Worm (Caenorhabditis elegans) whole organism, L1 larva: ENCODE results near the gene ZK1307.4.

Source experiments
- C16A3.4 ChIP-seq: fragments of 150-350 bp; optimal IDR thresholded peaks from 2 replicates; lab custom pipeline; 2014; ENCODE audit warnings: missing biosample characterization, missing genetic modification characterization
- Y116A8C.19 ChIP-seq: sonication (generic microtip); optimal IDR thresholded peaks from 2 replicates; lab custom pipeline; 2016; ENCODE audit warnings: missing compliant biosample characterization, missing genetic modification characterization, borderline replicate concordance
- alr-1 ChIP-seq: fragments of 200-800 bp; sonication (Bioruptor generic); optimal IDR thresholded peaks from 2 replicates; lab custom pipeline; 2018; ENCODE audit warnings: borderline replicate concordance, mild to moderate bottlenecking, missing genetic modification characterization, missing compliant biosample characterization
- aly-2 ChIP-seq: fragments of 150-350 bp; optimal IDR thresholded peaks from 2 replicates; lab custom pipeline; 2014; ENCODE audit warnings: missing biosample characterization, missing genetic modification characterization
- ama-1 ChIP-seq: fragments of 150-350 bp; optimal IDR thresholded peaks from 2 replicates; lab custom pipeline; 2014
- blmp-1 ChIP-seq: fragments of 150-350 bp; optimal IDR thresholded peaks from 2 replicates; lab custom pipeline; 2014; ENCODE audit warnings: missing biosample characterization, missing genetic modification characterization
- ceh-63 ChIP-seq: fragments of 200-800 bp; sonication (Bioruptor generic); optimal IDR thresholded peaks from 2 replicates; lab custom pipeline; 2018; ENCODE audit warnings: mild to moderate bottlenecking, missing genetic modification characterization, missing compliant biosample characterization
- ceh-90 ChIP-seq: sonication (generic microtip); optimal IDR thresholded peaks from 2 replicates; lab custom pipeline; 2016; ENCODE audit warnings: missing genetic modification characterization, missing compliant biosample characterization
- dpl-1 ChIP-seq, 3 experiments: fragments of 150-350 bp in 2 of 3; sonication (generic microtip) in 1 of 3; optimal IDR thresholded peaks; 2 replicates each; lab custom pipeline; 2014 to 2017; ENCODE audit warnings: missing biosample characterization in 3 of 3, missing genetic modification characterization in 3 of 3, missing genetic modification reagents in 3 of 3
- dsc-1 ChIP-seq: sonication (generic microtip); optimal IDR thresholded peaks from 2 replicates; lab custom pipeline; 2016; ENCODE audit warnings: mild to moderate bottlenecking, missing genetic modification characterization, missing compliant biosample characterization
- efl-1 ChIP-seq, 4 experiments: fragments of 150-350 bp; optimal IDR thresholded peaks in 3 of 4; peaks in 1 of 4; 1 replicate in 1 of 4; 2 replicates in 3 of 4; lab custom pipeline; 2014; ENCODE audit warnings: missing biosample characterization in 2 of 4, missing genetic modification characterization in 2 of 4, missing genetic modification reagents in 2 of 4
- efl-3 ChIP-seq: fragments of 200-800 bp; sonication (Bioruptor generic); optimal IDR thresholded peaks from 2 replicates; lab custom pipeline; 2018; ENCODE audit warnings: mild to moderate bottlenecking, missing genetic modification characterization, missing compliant biosample characterization
- egl-13 ChIP-seq: sonication (generic microtip); optimal IDR thresholded peaks from 2 replicates; lab custom pipeline; 2016; ENCODE audit warnings: missing genotype, missing genetic modification reagents, missing genetic modification characterization, missing compliant biosample characterization
- elt-3 ChIP-seq, 6 experiments: fragments of 150-350 bp in 1 of 6; sonication (generic microtip); optimal IDR thresholded peaks; 2 replicates each; lab custom pipeline; 2017 to 2018; ENCODE audit warnings: missing biosample characterization in 6 of 6, missing genetic modification characterization in 6 of 6, inconsistent platforms in 1 of 6
- fkh-8 ChIP-seq: sonication (generic microtip); optimal IDR thresholded peaks from 2 replicates; lab custom pipeline; 2016; ENCODE audit warnings: mild to moderate bottlenecking, missing genetic modification characterization, missing compliant biosample characterization
- fos-1 ChIP-seq: fragments of 150-350 bp; optimal IDR thresholded peaks from 2 replicates; lab custom pipeline; 2014; ENCODE audit warnings: missing biosample characterization, missing genetic modification characterization
- hlh-17 ChIP-seq: fragments of 200-800 bp; sonication (Bioruptor generic); optimal IDR thresholded peaks from 2 replicates; lab custom pipeline; 2018; ENCODE audit warnings: missing genetic modification characterization, mild to moderate bottlenecking, missing compliant biosample characterization, moderate library complexity, borderline replicate concordance
- hlh-4 ChIP-seq: sonication (generic microtip); optimal IDR thresholded peaks from 2 replicates; lab custom pipeline; 2016; ENCODE audit warnings: mild to moderate bottlenecking, missing genetic modification characterization, missing compliant biosample characterization
- jun-1 ChIP-seq: fragments of 150-350 bp; optimal IDR thresholded peaks from 2 replicates; lab custom pipeline; 2014; ENCODE audit warnings: missing biosample characterization, missing genetic modification reagents, missing genetic modification characterization
- lin-14 ChIP-seq: fragments of 200-800 bp; sonication (Bioruptor generic); optimal IDR thresholded peaks from 2 replicates; lab custom pipeline; 2018; ENCODE audit warnings: mild to moderate bottlenecking, missing genetic modification characterization, moderate library complexity, missing compliant biosample characterization
- lin-15B ChIP-seq: fragments of 150-350 bp; sonication (generic microtip); optimal IDR thresholded peaks from 3 replicates; lab custom pipeline; 2014; ENCODE audit warnings: missing biosample characterization, missing genetic modification characterization
- lin-35 ChIP-seq, 2 experiments: fragments of 150-350 bp; optimal IDR thresholded peaks; 2 replicates each; lab custom pipeline; 2014; ENCODE audit warnings: missing biosample characterization in 2 of 2, missing genetic modification characterization in 2 of 2, missing genetic modification reagents in 2 of 2
- lsy-2 ChIP-seq, 2 experiments: fragments of 150-350 bp; optimal IDR thresholded peaks; 2 replicates each; lab custom pipeline; 2014; ENCODE audit warnings: missing biosample characterization in 2 of 2, missing genetic modification characterization in 2 of 2
- mdl-1 ChIP-seq, 2 experiments: fragments of 150-350 bp; optimal IDR thresholded peaks; 2 replicates each; lab custom pipeline; 2014 to 2017; ENCODE audit warnings: missing biosample characterization in 2 of 2, missing genetic modification characterization in 2 of 2, inconsistent platforms in 1 of 2
- mef-2 ChIP-seq: fragments of 150-350 bp; optimal IDR thresholded peaks from 2 replicates; lab custom pipeline; 2014; ENCODE audit warnings: missing biosample characterization, missing genetic modification characterization
- mep-1 ChIP-seq: fragments of 150-350 bp; optimal IDR thresholded peaks from 2 replicates; lab custom pipeline; 2014; ENCODE audit warnings: missing biosample characterization, missing genetic modification characterization
- nhr-12 ChIP-seq: sonication (generic microtip); optimal IDR thresholded peaks from 2 replicates; lab custom pipeline; 2017; ENCODE audit warnings: missing biosample characterization, missing genetic modification characterization
- nhr-19 ChIP-seq: fragments of 200-800 bp; sonication (Bioruptor generic); conservative IDR thresholded peaks from 2 replicates; pipeline ENCODE4 v1.3.6; 2022; ENCODE audit warnings: missing genetic modification characterization, missing compliant biosample characterization
- nhr-20 ChIP-seq: sonication (generic microtip); optimal IDR thresholded peaks from 2 replicates; lab custom pipeline; 2016; ENCODE audit warnings: mild to moderate bottlenecking, missing genetic modification characterization, missing compliant biosample characterization
- nhr-28 ChIP-seq: fragments of 150-350 bp; optimal IDR thresholded peaks from 2 replicates; lab custom pipeline; 2014; ENCODE audit warnings: missing biosample characterization, missing genetic modification characterization
- nhr-71 ChIP-seq: sonication (generic microtip); optimal IDR thresholded peaks from 2 replicates; lab custom pipeline; 2016; ENCODE audit warnings: mild to moderate bottlenecking, missing genetic modification characterization, moderate library complexity, missing compliant biosample characterization
- nhr-77 ChIP-seq: fragments of 150-350 bp; optimal IDR thresholded peaks from 2 replicates; lab custom pipeline; 2014; ENCODE audit warnings: missing biosample characterization, missing genetic modification characterization
- pag-3 ChIP-seq: sonication (generic microtip); optimal IDR thresholded peaks from 2 replicates; lab custom pipeline; 2017; ENCODE audit warnings: missing genetic modification characterization, mild to moderate bottlenecking, missing compliant biosample characterization, antibody characterized with exemption, borderline replicate concordance; ENCODE audit not compliant: insufficient read depth
- rnt-1 ChIP-seq: sonication (generic microtip); optimal IDR thresholded peaks from 2 replicates; lab custom pipeline; 2016; ENCODE audit warnings: mild to moderate bottlenecking, missing genetic modification characterization, moderate library complexity, missing compliant biosample characterization
- snu-23 ChIP-seq: sonication (generic microtip); optimal IDR thresholded peaks from 2 replicates; lab custom pipeline; 2016; ENCODE audit warnings: missing genetic modification characterization, missing compliant biosample characterization
- swsn-7 ChIP-seq: sonication (generic microtip); optimal IDR thresholded peaks from 2 replicates; lab custom pipeline; 2016; ENCODE audit warnings: missing genetic modification characterization, missing compliant biosample characterization
- tbx-2 ChIP-seq: sonication (generic microtip); optimal IDR thresholded peaks from 2 replicates; lab custom pipeline; 2016; ENCODE audit warnings: missing genetic modification characterization, missing compliant biosample characterization
- unc-130 ChIP-seq: fragments of 150-350 bp; optimal IDR thresholded peaks from 2 replicates; lab custom pipeline; 2017; ENCODE audit warnings: missing biosample characterization, missing genetic modification characterization, inconsistent platforms
- unc-62 ChIP-seq: fragments of 150-350 bp; optimal IDR thresholded peaks from 2 replicates; lab custom pipeline; 2014; ENCODE audit warnings: missing biosample characterization, missing genetic modification reagents, missing genetic modification characterization
- vab-15 ChIP-seq: sonication (generic microtip); optimal IDR thresholded peaks from 2 replicates; lab custom pipeline; 2017; ENCODE audit warnings: missing genotype, mild to moderate bottlenecking, missing genetic modification characterization, missing compliant biosample characterization
- xbp-1 ChIP-seq: sonication (generic microtip); optimal IDR thresholded peaks from 2 replicates; lab custom pipeline; 2016; ENCODE audit warnings: missing genetic modification characterization, missing compliant biosample characterization
- zag-1 ChIP-seq: fragments of 150-350 bp; optimal IDR thresholded peaks from 2 replicates; lab custom pipeline; 2014; ENCODE audit warnings: missing biosample characterization, missing genetic modification characterization
- zip-4 ChIP-seq: fragments of 200-800 bp; sonication (Bioruptor generic); optimal IDR thresholded peaks from 2 replicates; lab custom pipeline; 2018; ENCODE audit warnings: mild to moderate bottlenecking, missing genetic modification characterization, moderate library complexity, missing compliant biosample characterization

Gene ZK1307.4

DNA sequence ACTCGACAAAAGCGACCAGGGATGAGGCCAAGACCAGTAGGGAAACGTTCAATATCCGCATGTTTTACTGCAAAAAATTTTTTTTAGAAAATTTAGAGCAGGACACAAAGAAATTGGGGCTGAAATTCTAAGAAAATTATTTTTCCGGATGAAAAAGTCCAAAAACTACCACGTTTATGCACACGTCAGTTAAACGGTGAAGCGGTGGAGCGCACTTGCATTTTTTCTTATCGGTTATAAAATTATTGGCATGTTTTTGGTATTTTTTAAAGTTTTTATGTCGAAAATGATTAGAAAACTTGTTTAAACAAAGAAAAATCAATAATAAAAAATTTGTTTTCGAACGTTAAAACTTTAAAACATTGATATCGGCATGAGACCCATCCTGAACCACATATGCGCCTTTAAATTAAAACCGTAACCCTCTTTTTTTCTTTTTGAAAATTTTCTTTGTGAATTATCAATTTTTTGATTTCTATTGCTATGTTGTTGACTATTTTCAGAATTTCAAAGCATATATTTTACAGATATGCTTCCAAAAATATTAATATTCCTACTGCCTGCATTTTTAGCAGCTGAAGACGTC is 27.4 kb downstream of the ZK1307.4 start, which contains the start of the genes dnj-20 and ZK1307.8:
TSS of gene dnj-20 (minus strand) at position 67 of the 586 bp plus-strand sequence.
TSS of gene ZK1307.8 (plus strand) at position 504 of the 586 bp plus-strand sequence.
- TF ChIP-seq nhr-20 = peak; percentile 3
- peak; percentile 22 for TF ChIP-seq blmp-1 (tag; lab: Kevin White, UChicago)
- TF ChIP-seq lin-14 = peak; percentile 19
- TF ChIP-seq dpl-1 (GFP tag; optimal IDR thresholded peaks at IDR 0.05; lab: Kevin White, UChicago) = peak in 2 of 3 experiments; percentile 10 to 39
- peak; percentile 6 for TF ChIP-seq nhr-71 (tag; lab: Kevin White, UChicago)
- TF ChIP-seq xbp-1 (tag; lab: Kevin White, UChicago) = peak; percentile 98
- peak; percentile 27 for TF ChIP-seq C16A3.4 (tag; lab: Kevin White, UChicago)
- peak in 1 of 6 experiments; percentile 33 for TF ChIP-seq elt-3 (tag; optimal IDR thresholded peaks at IDR 0.05; lab: Kevin White, UChicago)
- no peak for TF ChIP-seq fkh-8 (tag; lab: Kevin White, UChicago)
- TF ChIP-seq mep-1 (tag; lab: Kevin White, UChicago) = peak; percentile 22
- peak; percentile 14 to 46 for TF ChIP-seq lsy-2 (tag; optimal IDR thresholded peaks at IDR 0.05; lab: Kevin White, UChicago)
- no peak for TF ChIP-seq aly-2 (tag; lab: Kevin White, UChicago)
- peak in 1 of 2 experiments; percentile 25 for TF ChIP-seq lin-35 (GFP tag; optimal IDR thresholded peaks at IDR 0.05; lab: Kevin White, UChicago)
- no peak for TF ChIP-seq snu-23 (GFP tag; lab: Kevin White, UChicago)
- TF ChIP-seq hlh-17 = no peak
- TF ChIP-seq zip-4 = no peak
- TF ChIP-seq efl-1 (optimal IDR thresholded peaks at IDR 0.05; lab: Kevin White, UChicago) = peak in 1 of 2 experiments; percentile 26
- peak; percentile 9 to 12 for TF ChIP-seq efl-1 (GFP tag; optimal IDR thresholded peaks at IDR 0.05 in 1 of 2; lab: Kevin White, UChicago)

- TF ChIP-seq lin-35 (GFP tag; optimal IDR thresholded peaks at IDR 0.05; lab: Kevin White, UChicago) (peak in 1 of 2 experiments; percentile 40), efl-3 (no peak), mdl-1 (tag; optimal IDR thresholded peaks at IDR 0.05; lab: Kevin White, UChicago) (peak in 1 of 2 experiments; percentile 74), lin-14 (peak; percentile 39), nhr-20 (peak; percentile 9), nhr-71 (tag; lab: Kevin White, UChicago) (peak; percentile 44), blmp-1 (tag; lab: Kevin White, UChicago) (peak; percentile 23), efl-1 (optimal IDR thresholded peaks at IDR 0.05; lab: Kevin White, UChicago) (no peak), efl-1 (GFP tag; optimal IDR thresholded peaks at IDR 0.05 in 1 of 2; lab: Kevin White, UChicago) (peak in 1 of 2 experiments; percentile 94), Y116A8C.19 (no peak), mep-1 (tag; lab: Kevin White, UChicago) (no peak)
These were observed 29.7 kb downstream of the ZK1307.4 start for ce11 chrII:9621913-9622348.

ce11 chrII:9621121-9621520 is 30.5 kb downstream of the ZK1307.4 start:
- TF ChIP-seq ceh-90 = no peak
- peak; percentile 19 to 55 for TF ChIP-seq lsy-2 (tag; optimal IDR thresholded peaks at IDR 0.05; lab: Kevin White, UChicago)
- TF ChIP-seq efl-3 = no peak
- TF ChIP-seq ceh-63 (GFP tag; lab: Kevin White, UChicago) = no peak
- no peak for TF ChIP-seq mef-2 (tag; lab: Kevin White, UChicago)
- peak; percentile 35 for TF ChIP-seq nhr-77 (tag; lab: Kevin White, UChicago)
- no peak for TF ChIP-seq fos-1 (tag; lab: Kevin White, UChicago)
- TF ChIP-seq lin-35 (GFP tag; optimal IDR thresholded peaks at IDR 0.05; lab: Kevin White, UChicago) = peak in 1 of 2 experiments; percentile 0
- TF ChIP-seq tbx-2 (tag; lab: Kevin White, UChicago) = no peak
- TF ChIP-seq lin-14 = peak; percentile 48
- TF ChIP-seq mdl-1 (tag; optimal IDR thresholded peaks at IDR 0.05; lab: Kevin White, UChicago) = no peak
- peak; percentile 66 for TF ChIP-seq rnt-1
- TF ChIP-seq efl-1 (optimal IDR thresholded peaks at IDR 0.05; lab: Kevin White, UChicago) = peak; percentile 2 to 12
- peak; percentile 17 to 92 for TF ChIP-seq efl-1 (GFP tag; optimal IDR thresholded peaks at IDR 0.05 in 1 of 2; lab: Kevin White, UChicago)
- peak; percentile 15 for TF ChIP-seq nhr-19 (GFP tag; lab: Robert Waterston, UW)
- TF ChIP-seq nhr-28 (tag; lab: Kevin White, UChicago) = no peak
- no peak for TF ChIP-seq mep-1 (tag; lab: Kevin White, UChicago)
- TF ChIP-seq jun-1 (tag; lab: Kevin White, UChicago) = no peak
- peak; percentile 10 for TF ChIP-seq swsn-7 (tag; lab: Kevin White, UChicago)
- TF ChIP-seq pag-3 (tag; lab: Kevin White, UChicago) = peak; percentile 48
- TF ChIP-seq dsc-1 (tag; lab: Kevin White, UChicago) = peak; percentile 27
- TF ChIP-seq unc-130 (tag; lab: Kevin White, UChicago) = no peak
- no peak for TF ChIP-seq alr-1 (tag; lab: Kevin White, UChicago)
- no peak for TF ChIP-seq zag-1 (tag; lab: Kevin White, UChicago)
- TF ChIP-seq egl-13 (tag; lab: Kevin White, UChicago) = no peak
- no peak for TF ChIP-seq zip-4
- TF ChIP-seq C16A3.4 (tag; lab: Kevin White, UChicago) = peak; percentile 2
- no peak for TF ChIP-seq lin-15B
- TF ChIP-seq hlh-4 = no peak
- no peak for TF ChIP-seq blmp-1 (tag; lab: Kevin White, UChicago)
- TF ChIP-seq nhr-71 (tag; lab: Kevin White, UChicago) = peak; percentile 52
- TF ChIP-seq ama-1 (lab: Kevin White, UChicago) = no peak
- TF ChIP-seq vab-15 (tag; lab: Kevin White, UChicago) = no peak
- TF ChIP-seq snu-23 (GFP tag; lab: Kevin White, UChicago) = peak; percentile 14
- TF ChIP-seq unc-62 (GFP tag; lab: Kevin White, UChicago) = no peak
- TF ChIP-seq nhr-12 (tag; lab: Kevin White, UChicago) = no peak
